Fruit fly (Drosophila melanogaster): ENCODE results near the gene Cpr64Ac.

Cpr64Ac gene

DNA sequence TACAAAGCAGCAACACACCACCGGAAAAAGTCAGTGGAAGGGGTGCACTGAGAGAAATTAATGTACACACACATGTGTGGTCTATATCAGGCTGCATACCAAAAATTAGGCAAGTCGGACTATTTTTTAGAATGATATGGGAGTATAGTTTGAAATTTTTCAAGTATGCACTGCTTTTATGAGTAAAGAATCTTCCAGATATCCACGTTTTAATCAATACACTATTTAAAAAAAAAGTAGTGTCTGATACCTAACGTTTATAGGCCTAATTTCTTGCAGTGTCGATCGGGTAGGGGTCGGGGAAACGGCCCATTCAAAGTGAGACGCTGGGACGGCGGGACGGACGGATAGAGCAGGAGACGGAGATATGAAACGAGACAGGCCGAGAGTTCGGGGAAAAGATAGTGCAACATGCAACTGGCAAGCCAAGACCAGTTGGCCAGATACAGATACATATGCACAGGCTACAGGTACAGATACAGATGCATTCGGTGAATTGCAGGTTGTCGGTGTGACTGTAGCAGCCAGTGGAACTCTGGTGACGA lies 17.7 kb upstream of the Cpr64Ac start (continued):
- TF ChIP-seq D19B (GFP tag; optimal IDR thresholded peaks at IDR 0.05) = no peak
- TF ChIP-seq crc (GFP tag; optimal IDR thresholded peaks at IDR 0.05) = peak; percentile 84
- TF ChIP-seq en (GFP tag; optimal IDR thresholded peaks at IDR 0.05) = peak; percentile 89
- no peak for TF ChIP-seq CG14860 (GFP tag; IDR thresholded peaks at IDR 0.05; ENCODE audit: partially characterized antibody)
- TF ChIP-seq slp2 (GFP tag; optimal IDR thresholded peaks at IDR 0.05) = peak; percentile 95
- peak; percentile 76 for TF ChIP-seq da (GFP tag; optimal IDR thresholded peaks at IDR 0.05)
- TF ChIP-seq CG9797 (GFP tag; optimal IDR thresholded peaks at IDR 0.05) = peak; percentile 42
- TF ChIP-seq gcm2 (GFP tag; optimal IDR thresholded peaks at IDR 0.05) = peak; percentile 72
- TF ChIP-seq Hr78 (GFP tag; optimal IDR thresholded peaks at IDR 0.05) = peak in 1 of 2 experiments; percentile 88
- TF ChIP-seq Bdp1 (GFP tag; optimal IDR thresholded peaks at IDR 0.05) = peak; percentile 84
- TF ChIP-seq CG13894 (tag; optimal IDR thresholded peaks at IDR 0.05) = no peak
- peak; percentile 67; the same call in 1 of the 2 replicates for TF ChIP-seq E2f2 (GFP tag; IDR thresholded peaks at IDR 0.05)
- no peak for TF ChIP-seq CG6175 (GFP tag; IDR thresholded peaks at IDR 0.05)
- TF ChIP-seq CG9876 (GFP tag; optimal IDR thresholded peaks at IDR 0.05) = peak; percentile 77
- TF ChIP-seq H2.0 (GFP tag; IDR thresholded peaks at IDR 0.05) = peak; percentile 78
- peak; percentile 57 for TF ChIP-seq Sry-δ (GFP tag; optimal IDR thresholded peaks at IDR 0.05)
- TF ChIP-seq Dek (tag; optimal IDR thresholded peaks at IDR 0.05) = peak; percentile 79
- no peak for TF ChIP-seq br (optimal IDR thresholded peaks at IDR 0.05)
- TF ChIP-seq CG9817 (tag; optimal IDR thresholded peaks at IDR 0.05) = peak; percentile 77
- TF ChIP-seq BEAF-32 (GFP tag; optimal IDR thresholded peaks at IDR 0.05) = no peak
- TF ChIP-seq CG15073 (GFP tag; optimal IDR thresholded peaks at IDR 0.05) = peak; percentile 66
- TF ChIP-seq bbx (GFP tag; IDR thresholded peaks at IDR 0.05; ENCODE audit: partially characterized antibody) = no peak
- TF ChIP-seq CG14667 (GFP tag; IDR thresholded peaks at IDR 0.05) = peak; percentile 86
- TF ChIP-seq ara (GFP tag; IDR thresholded peaks at IDR 0.05) = peak; percentile 93
- TF ChIP-seq ttk (GFP tag; IDR thresholded peaks at IDR 0.05) = peak; percentile 88
- peak; percentile 86 for TF ChIP-seq dan (GFP tag; IDR thresholded peaks at IDR 0.05)
- no peak; the same call in 1 of the 2 replicates for TF ChIP-seq Oaz (GFP tag; IDR thresholded peaks at IDR 0.05)
- peak; percentile 54 for TF ChIP-seq fd3F (GFP tag; optimal IDR thresholded peaks at IDR 0.05)
- TF ChIP-seq CG12155 (GFP tag; optimal IDR thresholded peaks at IDR 0.05) = peak; percentile 85
- peak; percentile 79 for TF ChIP-seq CG17186 (GFP tag; optimal IDR thresholded peaks at IDR 0.05)
- peak; percentile 46 for TF ChIP-seq MESR4 (GFP tag; optimal IDR thresholded peaks at IDR 0.05)
- peak; percentile 73 for TF ChIP-seq bowl (GFP tag; IDR thresholded peaks at IDR 0.05)
- peak; percentile 95 for TF ChIP-seq Chrac-16 (GFP tag; optimal IDR thresholded peaks at IDR 0.05)
- no peak for TF ChIP-seq zen2 (GFP tag; IDR thresholded peaks at IDR 0.05; ENCODE audit: partially characterized antibody)
- TF ChIP-seq Hr51 (GFP tag; optimal IDR thresholded peaks at IDR 0.05) = peak; percentile 92 to 93
- TF ChIP-seq Antp (GFP tag; optimal IDR thresholded peaks at IDR 0.05) = peak; percentile 89
- peak; percentile 95 for TF ChIP-seq CG6689 (GFP tag; IDR thresholded peaks at IDR 0.05)
- TF ChIP-seq CG43689 (GFP tag; IDR thresholded peaks at IDR 0.05) = no peak
- peak; percentile 81 for TF ChIP-seq Fer1 (GFP tag; optimal IDR thresholded peaks at IDR 0.05)
- peak; percentile 85 for TF ChIP-seq CG4854 (GFP tag; optimal IDR thresholded peaks at IDR 0.05)
- TF ChIP-seq Asciz (GFP tag; optimal IDR thresholded peaks at IDR 0.05) = peak; percentile 92
- TF ChIP-seq Hr39 (optimal IDR thresholded peaks at IDR 0.05) = no peak
- peak; percentile 58 for TF ChIP-seq CG3281 (GFP tag; optimal IDR thresholded peaks at IDR 0.05)
- TF ChIP-seq NK7.1 (GFP tag; optimal IDR thresholded peaks at IDR 0.05) = peak; percentile 90
- no peak for TF ChIP-seq CG16779 (GFP tag; IDR thresholded peaks at IDR 0.05)
- peak; percentile 87 for TF ChIP-seq CG8765 (GFP tag; IDR thresholded peaks at IDR 0.05)
- peak; percentile 90 for TF ChIP-seq pros (GFP tag; optimal IDR thresholded peaks at IDR 0.05)
- peak; percentile 26 for TF ChIP-seq CG34376 (GFP tag; optimal IDR thresholded peaks at IDR 0.05)
- TF ChIP-seq repo (GFP tag; optimal IDR thresholded peaks at IDR 0.05) = peak; percentile 93
- no peak for TF ChIP-seq CG13287 (GFP tag; IDR thresholded peaks at IDR 0.05; ENCODE audit: partially characterized antibody)
- peak; percentile 82 for TF ChIP-seq NfI (GFP tag; optimal IDR thresholded peaks at IDR 0.05)

Data from whole organism, embryonic.